Fruit fly (Drosophila melanogaster) whole organism, embryonic: Measurements from ENCODE around the gene CG16772.
A peak's percentile ranks its signal among the peaks of the same experiment; 100 is the strongest.

Source experiments
- BEAF-32 ChIP-seq: fragments of 200-800 bp; sonication (Bioruptor generic); optimal IDR thresholded peaks from 3 replicates; lab custom pipeline; 2017; ENCODE audit warnings: missing biosample characterization, missing genetic modification characterization, mild to moderate bottlenecking, moderate library complexity, missing genetic modification reagents
- Bdp1 ChIP-seq: fragments of 200-800 bp; sonication (Bioruptor generic); optimal IDR thresholded peaks from 3 replicates; lab custom pipeline; 2016; ENCODE audit warnings: missing biosample characterization, missing genetic modification characterization
- CG10147 ChIP-seq: fragments of 200-800 bp; sonication (Bioruptor generic); optimal IDR thresholded peaks from 2 replicates; lab custom pipeline; 2019; ENCODE audit warnings: missing biosample characterization, mild to moderate bottlenecking, missing genetic modification characterization, moderate library complexity
- CG11504 ChIP-seq: fragments of 200-800 bp; sonication (Bioruptor generic); optimal IDR thresholded peaks from 3 replicates; lab custom pipeline; 2019; ENCODE audit warnings: missing biosample characterization, mild to moderate bottlenecking, missing genetic modification characterization, moderate library complexity
- CG13624 ChIP-seq: fragments of 200-800 bp; sonication (Bioruptor generic); optimal IDR thresholded peaks from 2 replicates; lab custom pipeline; 2016; ENCODE audit warnings: missing biosample characterization, missing genetic modification characterization
- CG1603 ChIP-seq: fragments of 200-800 bp; sonication (Bioruptor generic); optimal IDR thresholded peaks from 2 replicates; lab custom pipeline; 2019; ENCODE audit warnings: missing biosample characterization, mild to moderate bottlenecking, missing genetic modification characterization, moderate library complexity
- CG16815 ChIP-seq: fragments of 200-800 bp; sonication (Bioruptor generic); optimal IDR thresholded peaks from 3 replicates; lab custom pipeline; 2017; ENCODE audit warnings: missing biosample characterization, mild to moderate bottlenecking, missing genetic modification characterization
- CG17612 ChIP-seq: fragments of 200-800 bp; sonication (Bioruptor generic); IDR thresholded peaks from 2 replicates; pipeline ENCODE4 v1.3.6; 2022; ENCODE audit warnings: missing biosample characterization, missing genetic modification characterization
- CG1792 ChIP-seq: fragments of 200-800 bp; sonication (Bioruptor generic); optimal IDR thresholded peaks from 2 replicates; lab custom pipeline; 2016; ENCODE audit warnings: missing biosample characterization, missing genetic modification characterization
- CG18476 ChIP-seq: fragments of 200-800 bp; sonication (Bioruptor generic); optimal IDR thresholded peaks from 2 replicates; lab custom pipeline; 2016; ENCODE audit warnings: missing biosample characterization, mild to moderate bottlenecking, missing genetic modification characterization
- CG18619 ChIP-seq: fragments of 200-800 bp; sonication (Bioruptor generic); optimal IDR thresholded peaks from 3 replicates; lab custom pipeline; 2017; ENCODE audit warnings: missing biosample characterization, mild to moderate bottlenecking, missing genetic modification characterization
- CG2202 ChIP-seq: fragments of 200-800 bp; sonication (Bioruptor generic); optimal IDR thresholded peaks from 2 replicates; lab custom pipeline; 2018; ENCODE audit warnings: missing biosample characterization, mild to moderate bottlenecking, missing genetic modification characterization
- CG30403 ChIP-seq: fragments of 200-800 bp; sonication (Bioruptor generic); optimal IDR thresholded peaks from 3 replicates; lab custom pipeline; 2016; ENCODE audit warnings: missing biosample characterization, missing genetic modification characterization
- CG30431 ChIP-seq: fragments of 200-800 bp; sonication (Bioruptor generic); optimal IDR thresholded peaks from 2 replicates; lab custom pipeline; 2017; ENCODE audit warnings: missing biosample characterization, missing genetic modification characterization
- CG33213 ChIP-seq: fragments of 200-800 bp; sonication (Bioruptor generic); optimal IDR thresholded peaks from 3 replicates; lab custom pipeline; 2016; ENCODE audit warnings: missing biosample characterization, missing genetic modification characterization
- CG7839 ChIP-seq: fragments of 200-800 bp; sonication (Bioruptor generic); optimal IDR thresholded peaks from 3 replicates; lab custom pipeline; 2018; ENCODE audit warnings: missing biosample characterization, mild to moderate bottlenecking, missing genetic modification characterization, moderate library complexity
- CG8388 ChIP-seq: fragments of 200-800 bp; sonication (Bioruptor generic); optimal IDR thresholded peaks from 2 replicates; lab custom pipeline; 2019; ENCODE audit warnings: missing biosample characterization, mild to moderate bottlenecking, missing genetic modification characterization, moderate library complexity
- CG9797 ChIP-seq: fragments of 200-800 bp; sonication (Bioruptor generic); optimal IDR thresholded peaks from 3 replicates; lab custom pipeline; 2018; ENCODE audit warnings: missing biosample characterization, mild to moderate bottlenecking, missing genetic modification characterization
- CG9817 ChIP-seq: fragments of 200-800 bp; sonication (Bioruptor generic); optimal IDR thresholded peaks from 2 replicates; lab custom pipeline; 2018; ENCODE audit warnings: missing biosample characterization, mild to moderate bottlenecking, missing genetic modification characterization, moderate library complexity
- Dip3 ChIP-seq: fragments of 200-800 bp; sonication (Bioruptor generic); optimal IDR thresholded peaks from 3 replicates; lab custom pipeline; 2016; ENCODE audit warnings: missing biosample characterization, missing genetic modification characterization
- Dll ChIP-seq: fragments of 200-800 bp; sonication (Bioruptor generic); IDR thresholded peaks from 4 replicates; pipeline ENCODE4 v1.3.6; 2022; ENCODE audit warnings: missing biosample characterization, missing genetic modification characterization; ENCODE audit not compliant: partially characterized antibody
- Doc2 ChIP-seq: fragments of 200-800 bp; sonication (Bioruptor generic); IDR thresholded peaks from 2 replicates; pipeline ENCODE4 v1.3.6; 2022; ENCODE audit warnings: missing biosample characterization, missing genetic modification characterization
- Dref ChIP-seq: fragments of 200-800 bp; sonication (Bioruptor generic); IDR thresholded peaks from 2 replicates; pipeline ENCODE4 v1.3.6; 2022; ENCODE audit warnings: missing biosample characterization, missing genetic modification characterization
- Hmr ChIP-seq: fragments of 200-800 bp; sonication (Bioruptor generic); optimal IDR thresholded peaks from 3 replicates; lab custom pipeline; 2017; ENCODE audit warnings: mild to moderate bottlenecking, missing biosample characterization, missing genetic modification reagents, missing genetic modification characterization
- Lpt ChIP-seq: fragments of >200 bp; optimal IDR thresholded peaks from 2 replicates; lab custom pipeline; 2018; ENCODE audit warnings: missing biosample characterization, missing genetic modification characterization
- MTF-1 ChIP-seq: fragments of 200-800 bp; sonication (Bioruptor generic); optimal IDR thresholded peaks from 2 replicates; lab custom pipeline; 2018; ENCODE audit warnings: missing biosample characterization, mild to moderate bottlenecking, missing genetic modification characterization, borderline replicate concordance
- Max ChIP-seq: fragments of 200-800 bp; sonication (Bioruptor generic); optimal IDR thresholded peaks from 2 replicates; lab custom pipeline; 2016; ENCODE audit warnings: missing biosample characterization, mild to moderate bottlenecking, missing genetic modification characterization
- NC2α ChIP-seq: fragments of 200-800 bp; sonication (Bioruptor generic); optimal IDR thresholded peaks from 2 replicates; lab custom pipeline; 2016; ENCODE audit warnings: missing biosample characterization, missing genetic modification characterization
- Tbp ChIP-seq: fragments of >200 bp; optimal IDR thresholded peaks from 2 replicates; lab custom pipeline; 2018; ENCODE audit warnings: missing biosample characterization, missing genetic modification characterization
- Trl ChIP-seq, 3 experiments: fragments of >200 bp in 2 of 3; fragments of 200-800 bp in 1 of 3; sonication (Bioruptor generic) in 1 of 3; optimal IDR thresholded peaks; 2 replicates in 1 of 3; 3 replicates in 2 of 3; lab custom pipeline; 2016 to 2017; ENCODE audit warnings: missing biosample characterization in 1 of 3, missing genetic modification characterization in 1 of 3
- ab ChIP-seq: fragments of 200-800 bp; sonication (Bioruptor generic); optimal IDR thresholded peaks from 2 replicates; lab custom pipeline; 2016; ENCODE audit warnings: missing biosample characterization, missing genetic modification characterization
- ci ChIP-seq: fragments of 200-800 bp; sonication (Bioruptor generic); IDR thresholded peaks from 3 replicates; pipeline ENCODE4 v1.3.6; 2022; ENCODE audit warnings: missing biosample characterization, missing genetic modification characterization
- fd96Cb ChIP-seq: fragments of 200-800 bp; sonication (Bioruptor generic); optimal IDR thresholded peaks from 2 replicates; lab custom pipeline; 2018; ENCODE audit warnings: missing biosample characterization, mild to moderate bottlenecking, missing genetic modification characterization, moderate library complexity
- gcm2 ChIP-seq: fragments of 200-800 bp; sonication (Bioruptor generic); optimal IDR thresholded peaks from 2 replicates; lab custom pipeline; 2016; ENCODE audit warnings: missing biosample characterization, missing genetic modification characterization
- gsb ChIP-seq: fragments of 200-800 bp; sonication (Bioruptor generic); IDR thresholded peaks from 2 replicates; pipeline ENCODE4 v1.3.6; 2022; ENCODE audit warnings: missing biosample characterization, missing genetic modification characterization
- hb ChIP-seq: fragments of 200-800 bp; sonication (Bioruptor generic); IDR thresholded peaks from 3 replicates; pipeline ENCODE4 v1.3.6; 2022; ENCODE audit warnings: missing biosample characterization, missing genetic modification characterization; ENCODE audit not compliant: partially characterized antibody
- hkb ChIP-seq, 2 experiments: fragments of 200-800 bp in 1 of 2; fragments of >200 bp in 1 of 2; sonication (Bioruptor generic) in 1 of 2; IDR thresholded peaks in 1 of 2; optimal IDR thresholded peaks in 1 of 2; 2 replicates each; pipeline versions ENCODE4 v1.3.6 to Lab custom; 2017 to 2022; ENCODE audit warnings: missing biosample characterization in 1 of 2, missing genetic modification characterization in 1 of 2
- ken ChIP-seq: fragments of 200-800 bp; sonication (Bioruptor generic); IDR thresholded peaks from 3 replicates; pipeline ENCODE4 v1.3.6; 2022; ENCODE audit warnings: missing biosample characterization, missing genetic modification characterization
- lilli ChIP-seq: fragments of 200-800 bp; sonication (Bioruptor generic); optimal IDR thresholded peaks from 3 replicates; lab custom pipeline; 2016; ENCODE audit warnings: missing biosample characterization, missing genetic modification characterization
- mam ChIP-seq: fragments of 200-800 bp; sonication (Bioruptor generic); optimal IDR thresholded peaks from 3 replicates; lab custom pipeline; 2016; ENCODE audit warnings: missing biosample characterization, missing genetic modification characterization
- oc ChIP-seq: fragments of 200-800 bp; sonication (Bioruptor generic); optimal IDR thresholded peaks from 2 replicates; lab custom pipeline; 2018; ENCODE audit warnings: missing biosample characterization, mild to moderate bottlenecking, missing genetic modification characterization, moderate library complexity
- odd ChIP-seq: fragments of 200-800 bp; sonication (Bioruptor generic); optimal IDR thresholded peaks from 2 replicates; lab custom pipeline; 2017; ENCODE audit warnings: missing biosample characterization, mild to moderate bottlenecking, missing genetic modification characterization
- phol ChIP-seq: fragments of 200-800 bp; sonication (Bioruptor generic); optimal IDR thresholded peaks from 3 replicates; lab custom pipeline; 2018; ENCODE audit warnings: missing biosample characterization, mild to moderate bottlenecking, missing genetic modification characterization, moderate library complexity
- rib ChIP-seq: fragments of 200-800 bp; sonication (Bioruptor generic); IDR thresholded peaks from 2 replicates; pipeline ENCODE4 v1.3.6; 2022; ENCODE audit warnings: missing biosample characterization, missing genetic modification characterization
- ro ChIP-seq: fragments of 200-800 bp; sonication (Bioruptor generic); IDR thresholded peaks from 2 replicates; pipeline ENCODE4 v1.3.6; 2022; ENCODE audit warnings: missing biosample characterization, missing genetic modification characterization
- scrt ChIP-seq: fragments of 200-800 bp; sonication (Bioruptor generic); optimal IDR thresholded peaks from 2 replicates; lab custom pipeline; 2018; ENCODE audit warnings: missing biosample characterization, mild to moderate bottlenecking, missing genetic modification characterization, moderate library complexity
- sisA ChIP-seq: fragments of 200-800 bp; sonication (Bioruptor generic); IDR thresholded peaks from 2 replicates; pipeline ENCODE4 v1.3.6; 2022; ENCODE audit warnings: missing biosample characterization, missing genetic modification characterization
- unc-4 ChIP-seq: fragments of 200-800 bp; sonication (Bioruptor generic); IDR thresholded peaks from 2 replicates; pipeline ENCODE4 v1.3.6; 2022; ENCODE audit warnings: missing biosample characterization, missing genetic modification characterization; ENCODE audit not compliant: partially characterized antibody
- zfh1 ChIP-seq: fragments of 200-800 bp; sonication (Bioruptor generic); IDR thresholded peaks from 3 replicates; pipeline ENCODE4 v1.3.6; 2022; ENCODE audit warnings: missing biosample characterization, missing genetic modification characterization

The CG16772 gene

dm6 chr2L:19941352-19941851 is 21.1 kb upstream of the CG16772 start (continued):
- peak; percentile 77; the same call in 1 of the 2 replicates for TF ChIP-seq CG17612 (GFP tag; lab: Robert Waterston, UW)
- no peak for TF ChIP-seq Tbp (GFP tag; lab: Kevin White, UChicago)
- TF ChIP-seq CG16815 (GFP tag; lab: Kevin White, UChicago): peak; percentile 64
- TF ChIP-seq scrt: peak; percentile 70
- peak; percentile 88 for TF ChIP-seq mam (GFP tag; lab: Kevin White, UChicago)
- TF ChIP-seq Dref (GFP tag; lab: Robert Waterston, UW): no peak
- no peak for TF ChIP-seq CG9797 (GFP tag; lab: Kevin White, UChicago)
- no peak for TF ChIP-seq hkb (optimal IDR thresholded peaks at IDR 0.05; lab: Kevin White, UChicago)
- peak; percentile 95 for TF ChIP-seq hkb (GFP tag; IDR thresholded peaks at IDR 0.05; lab: Robert Waterston, UW)
- TF ChIP-seq Bdp1 (GFP tag; lab: Kevin White, UChicago): peak; percentile 70
- TF ChIP-seq oc (tag; lab: Kevin White, UChicago): peak; percentile 85
- TF ChIP-seq CG7839: peak; percentile 76
- peak; percentile 7 for TF ChIP-seq MTF-1 (GFP tag; lab: Kevin White, UChicago)
- TF ChIP-seq CG11504 (tag; lab: Kevin White, UChicago): peak; percentile 92
- peak; percentile 78 for TF ChIP-seq odd (GFP tag; lab: Kevin White, UChicago)
- TF ChIP-seq gcm2 (GFP tag; lab: Kevin White, UChicago): peak; percentile 80
- peak; percentile 80 for TF ChIP-seq CG8388 (GFP tag; lab: Kevin White, UChicago)
- TF ChIP-seq Doc2 (GFP tag; lab: Robert Waterston, UW): peak; percentile 50; the same call in 1 of the 2 replicates
- peak; percentile 93 for TF ChIP-seq lilli (GFP tag; lab: Kevin White, UChicago)
- TF ChIP-seq phol (tag; lab: Kevin White, UChicago): peak; percentile 79
- TF ChIP-seq Dll (GFP tag; lab: Robert Waterston, UW): no peak
- no peak for TF ChIP-seq Max (GFP tag; lab: Kevin White, UChicago)
- peak; percentile 79 for TF ChIP-seq CG18619 (GFP tag; lab: Kevin White, UChicago)
- TF ChIP-seq hb (GFP tag; lab: Robert Waterston, UW): no peak
- TF ChIP-seq CG10147 (GFP tag; lab: Kevin White, UChicago): peak; percentile 7
- TF ChIP-seq CG1792 (GFP tag; lab: Kevin White, UChicago): no peak
- TF ChIP-seq Dip3 (GFP tag; lab: Kevin White, UChicago): peak; percentile 85
- TF ChIP-seq Hmr (GFP tag; lab: Kevin White, UChicago): peak; percentile 85
- peak; percentile 86 for TF ChIP-seq CG1603 (tag; lab: Kevin White, UChicago)
- TF ChIP-seq ken (GFP tag; lab: Robert Waterston, UW): peak; percentile 79
- TF ChIP-seq gsb: peak; percentile 88
- TF ChIP-seq sisA: peak; percentile 75
- peak; percentile 78 for TF ChIP-seq ab (GFP tag; lab: Kevin White, UChicago)
- TF ChIP-seq Lpt (GFP tag; lab: Kevin White, UChicago): no peak
- TF ChIP-seq fd96Cb (tag; lab: Kevin White, UChicago): peak; percentile 73
- no peak for TF ChIP-seq unc-4 (GFP tag; lab: Robert Waterston, UW)
- peak; percentile 39 for TF ChIP-seq CG18476 (GFP tag; lab: Kevin White, UChicago)
- peak; percentile 73 for TF ChIP-seq CG30431 (GFP tag; lab: Kevin White, UChicago)
- peak; percentile 88 for TF ChIP-seq rib (GFP tag; lab: Robert Waterston, UW)
- peak; percentile 93 for TF ChIP-seq zfh1 (GFP tag; lab: Robert Waterston, UW)
- peak; percentile 53 for TF ChIP-seq CG2202 (tag; lab: Kevin White, UChicago)
- TF ChIP-seq CG9817 (tag; lab: Kevin White, UChicago): peak; percentile 79
- TF ChIP-seq CG33213 (GFP tag; lab: Kevin White, UChicago): peak; percentile 28
- TF ChIP-seq ro (GFP tag; lab: Robert Waterston, UW): peak; percentile 44; the same call in 1 of the 2 replicates
- TF ChIP-seq CG30403 (GFP tag; lab: Kevin White, UChicago): peak; percentile 90
- peak; percentile 93 for TF ChIP-seq ci (GFP tag; lab: Robert Waterston, UW)
- TF ChIP-seq Trl (optimal IDR thresholded peaks at IDR 0.05; lab: Kevin White, UChicago): no peak
- TF ChIP-seq Trl (GFP tag; optimal IDR thresholded peaks at IDR 0.05; lab: Kevin White, UChicago): peak; percentile 83
- TF ChIP-seq CG13624 (GFP tag; lab: Kevin White, UChicago): peak; percentile 62
- no peak for TF ChIP-seq BEAF-32
- peak; percentile 67 for TF ChIP-seq NC2α (GFP tag; lab: Kevin White, UChicago)
